Fruit fly (Drosophila melanogaster) whole organism, embryonic: Measurements from ENCODE around the gene Cka.

Experiments used
- Bdp1 ChIP-seq: fragments of 200-800 bp; sonication (Bioruptor generic); optimal IDR thresholded peaks from 3 replicates; lab custom pipeline; 2016; ENCODE audit warnings: missing biosample characterization, missing genetic modification characterization
- CG1024 ChIP-seq: fragments of 200-800 bp; sonication (Bioruptor generic); IDR thresholded peaks from 2 replicates; pipeline ENCODE4 v1.3.6; 2022; ENCODE audit warnings: missing biosample characterization, missing genetic modification characterization
- CG10431 ChIP-seq: fragments of 200-800 bp; sonication (Bioruptor generic); optimal IDR thresholded peaks from 3 replicates; lab custom pipeline; 2018; ENCODE audit warnings: missing biosample characterization, mild to moderate bottlenecking, missing genetic modification characterization
- CG10959 ChIP-seq: fragments of 200-800 bp; sonication (Bioruptor generic); IDR thresholded peaks from 2 replicates; pipeline ENCODE4 v1.3.6; 2022; ENCODE audit warnings: missing biosample characterization, missing genetic modification characterization
- CG11504 ChIP-seq: fragments of 200-800 bp; sonication (Bioruptor generic); optimal IDR thresholded peaks from 3 replicates; lab custom pipeline; 2019; ENCODE audit warnings: missing biosample characterization, mild to moderate bottlenecking, missing genetic modification characterization, moderate library complexity
- CG11560 ChIP-seq: fragments of 200-800 bp; sonication (Bioruptor generic); IDR thresholded peaks from 3 replicates; pipeline ENCODE4 v1.3.6; 2022; ENCODE audit warnings: missing biosample characterization, missing genetic modification characterization
- CG12071 ChIP-seq: fragments of 200-800 bp; sonication (Bioruptor generic); optimal IDR thresholded peaks from 3 replicates; lab custom pipeline; 2018; ENCODE audit warnings: missing biosample characterization, mild to moderate bottlenecking, missing genetic modification characterization
- CG12659 ChIP-seq: fragments of 200-800 bp; sonication (Bioruptor generic); optimal IDR thresholded peaks from 3 replicates; lab custom pipeline; 2017; ENCODE audit warnings: mild to moderate bottlenecking, missing biosample characterization, missing genetic modification reagents, missing genetic modification characterization
- CG14667 ChIP-seq: fragments of 200-800 bp; sonication (Bioruptor generic); IDR thresholded peaks from 2 replicates; pipeline ENCODE4 v1.3.6; 2022; ENCODE audit warnings: missing biosample characterization, missing genetic modification characterization
- CG14710 ChIP-seq: fragments of 200-800 bp; sonication (Bioruptor generic); optimal IDR thresholded peaks from 3 replicates; lab custom pipeline; 2019; ENCODE audit warnings: missing biosample characterization, mild to moderate bottlenecking, missing genetic modification characterization, moderate library complexity
- CG15011 ChIP-seq: fragments of 200-800 bp; sonication (Bioruptor generic); optimal IDR thresholded peaks from 3 replicates; lab custom pipeline; 2018; ENCODE audit warnings: missing biosample characterization, mild to moderate bottlenecking, missing genetic modification characterization
- CG15073 ChIP-seq: fragments of 200-800 bp; sonication (Bioruptor generic); optimal IDR thresholded peaks from 2 replicates; lab custom pipeline; 2016; ENCODE audit warnings: missing biosample characterization, missing genetic modification characterization
- CG15514 ChIP-seq: fragments of 200-800 bp; sonication (Bioruptor generic); optimal IDR thresholded peaks from 3 replicates; lab custom pipeline; 2017; ENCODE audit warnings: missing biosample characterization, missing genetic modification characterization, mild to moderate bottlenecking, moderate library complexity, missing genetic modification reagents
- CG1792 ChIP-seq: fragments of 200-800 bp; sonication (Bioruptor generic); optimal IDR thresholded peaks from 2 replicates; lab custom pipeline; 2016; ENCODE audit warnings: missing biosample characterization, missing genetic modification characterization
- CG30020 ChIP-seq: fragments of 200-800 bp; optimal IDR thresholded peaks from 2 replicates; lab custom pipeline; 2019; ENCODE audit warnings: missing biosample characterization, mild to moderate bottlenecking, missing genetic modification characterization, moderate library complexity
- CG32767 ChIP-seq: fragments of 200-800 bp; sonication (Bioruptor generic); IDR thresholded peaks from 2 replicates; pipeline ENCODE4 v1.3.6; 2022; ENCODE audit warnings: missing biosample characterization, missing genetic modification characterization
- CG3847 ChIP-seq: fragments of 200-800 bp; sonication (Bioruptor generic); IDR thresholded peaks from 2 replicates; pipeline ENCODE4 v1.3.6; 2022; ENCODE audit warnings: missing biosample characterization, missing genetic modification characterization
- CG6654 ChIP-seq: fragments of 200-800 bp; sonication (Bioruptor generic); optimal IDR thresholded peaks from 2 replicates; lab custom pipeline; 2017; ENCODE audit warnings: missing biosample characterization, mild to moderate bottlenecking, missing genetic modification characterization
- CG6813 ChIP-seq: fragments of 200-800 bp; sonication (Bioruptor generic); optimal IDR thresholded peaks from 2 replicates; lab custom pipeline; 2017; ENCODE audit warnings: missing biosample characterization, missing genetic modification characterization, mild to moderate bottlenecking, moderate library complexity, missing genetic modification reagents
- CG7372 ChIP-seq: fragments of 200-800 bp; sonication (Bioruptor generic); IDR thresholded peaks from 2 replicates; pipeline ENCODE4 v1.3.6; 2022; ENCODE audit warnings: missing biosample characterization, missing genetic modification characterization
- CG8290 ChIP-seq, 3 experiments: fragments of 200-800 bp; sonication (Bioruptor generic); optimal IDR thresholded peaks; 2 replicates each; lab custom pipeline; 2016 to 2019; ENCODE audit warnings: missing biosample characterization in 3 of 3, missing genetic modification characterization in 3 of 3, mild to moderate bottlenecking in 2 of 3, moderate library complexity in 1 of 3
- CG9817 ChIP-seq: fragments of 200-800 bp; sonication (Bioruptor generic); optimal IDR thresholded peaks from 2 replicates; lab custom pipeline; 2018; ENCODE audit warnings: missing biosample characterization, mild to moderate bottlenecking, missing genetic modification characterization, moderate library complexity
- Drgx ChIP-seq: fragments of 200-800 bp; sonication (Bioruptor generic); IDR thresholded peaks from 2 replicates; pipeline ENCODE4 v1.3.6; 2022; ENCODE audit warnings: missing biosample characterization, missing genetic modification characterization
- E2f1 ChIP-seq: fragments of 200-800 bp; sonication (Bioruptor generic); IDR thresholded peaks from 2 replicates; pipeline ENCODE4 v1.3.6; 2022; ENCODE audit warnings: missing biosample characterization, missing genetic modification characterization
- ERR ChIP-seq: fragments of 200-800 bp; sonication (Bioruptor generic); optimal IDR thresholded peaks from 2 replicates; lab custom pipeline; 2016; ENCODE audit warnings: missing biosample characterization, missing genetic modification characterization
- Fer1 ChIP-seq: fragments of 200-800 bp; sonication (Bioruptor generic); optimal IDR thresholded peaks from 2 replicates; lab custom pipeline; 2017; ENCODE audit warnings: missing biosample characterization, mild to moderate bottlenecking, missing genetic modification characterization
- GATAe ChIP-seq: fragments of 200-800 bp; sonication (Bioruptor generic); conservative IDR thresholded peaks from 2 replicates; pipeline ENCODE4 v1.3.6; 2022; ENCODE audit warnings: missing biosample characterization, missing genetic modification characterization
- Hr3 ChIP-seq: fragments of 200-800 bp; sonication (Bioruptor generic); optimal IDR thresholded peaks from 3 replicates; lab custom pipeline; 2016; ENCODE audit warnings: missing biosample characterization, missing genetic modification characterization
- NC2α ChIP-seq: fragments of 200-800 bp; sonication (Bioruptor generic); optimal IDR thresholded peaks from 2 replicates; lab custom pipeline; 2016; ENCODE audit warnings: missing biosample characterization, missing genetic modification characterization
- NC2β ChIP-seq: fragments of 200-800 bp; sonication (Bioruptor generic); optimal IDR thresholded peaks from 2 replicates; lab custom pipeline; 2016; ENCODE audit warnings: missing biosample characterization, missing genetic modification characterization
- Rfx ChIP-seq: fragments of 200-800 bp; sonication (Bioruptor generic); IDR thresholded peaks from 2 replicates; pipeline ENCODE4 v1.3.6; 2022; ENCODE audit warnings: missing biosample characterization, missing genetic modification characterization
- Sry-δ ChIP-seq: fragments of 200-800 bp; sonication (Bioruptor generic); optimal IDR thresholded peaks from 2 replicates; lab custom pipeline; 2016; ENCODE audit warnings: missing biosample characterization, missing genetic modification characterization
- abd-A ChIP-seq: fragments of 200-800 bp; sonication (Bioruptor generic); optimal IDR thresholded peaks from 3 replicates; lab custom pipeline; 2019; ENCODE audit warnings: missing biosample characterization, mild to moderate bottlenecking, missing genetic modification characterization, moderate library complexity
- cad ChIP-seq: fragments of >200 bp; optimal IDR thresholded peaks from 2 replicates; lab custom pipeline; 2017; ENCODE audit warnings: missing biosample characterization, missing genetic modification characterization
- ci ChIP-seq: fragments of 200-800 bp; sonication (Bioruptor generic); IDR thresholded peaks from 3 replicates; pipeline ENCODE4 v1.3.6; 2022; ENCODE audit warnings: missing biosample characterization, missing genetic modification characterization
- dati ChIP-seq: fragments of 200-800 bp; sonication (Bioruptor generic); IDR thresholded peaks from 2 replicates; pipeline ENCODE4 v1.3.6; 2022; ENCODE audit warnings: missing biosample characterization, missing genetic modification characterization
- dm ChIP-seq: fragments of 200-800 bp; sonication (Bioruptor generic); optimal IDR thresholded peaks from 3 replicates; lab custom pipeline; 2016; ENCODE audit warnings: missing biosample characterization, missing genetic modification characterization
- ftz-f1 ChIP-seq: fragments of 200-800 bp; sonication (Bioruptor generic); optimal IDR thresholded peaks from 2 replicates; lab custom pipeline; 2016; ENCODE audit warnings: missing biosample characterization, missing genetic modification characterization
- gcm ChIP-seq: fragments of 200-800 bp; sonication (Bioruptor generic); optimal IDR thresholded peaks from 2 replicates; lab custom pipeline; 2019; ENCODE audit warnings: missing biosample characterization, mild to moderate bottlenecking, missing genetic modification characterization, moderate library complexity
- gfzf ChIP-seq: fragments of 200-800 bp; sonication (Bioruptor generic); optimal IDR thresholded peaks from 2 replicates; lab custom pipeline; 2016; ENCODE audit warnings: missing biosample characterization, mild to moderate bottlenecking, missing genetic modification characterization, moderate library complexity
- nerfin-2 ChIP-seq: fragments of 200-800 bp; sonication (Bioruptor generic); IDR thresholded peaks from 2 replicates; pipeline ENCODE4 v1.3.6; 2022; ENCODE audit warnings: missing biosample characterization, missing genetic modification characterization; ENCODE audit not compliant: partially characterized antibody
- nom ChIP-seq: fragments of 200-800 bp; sonication (Bioruptor generic); optimal IDR thresholded peaks from 2 replicates; lab custom pipeline; 2017; ENCODE audit warnings: missing biosample characterization, missing genetic modification characterization, mild to moderate bottlenecking, moderate library complexity, missing genetic modification reagents
- pfk ChIP-seq: fragments of 200-800 bp; sonication (Bioruptor generic); optimal IDR thresholded peaks from 2 replicates; lab custom pipeline; 2018; ENCODE audit warnings: missing biosample characterization, mild to moderate bottlenecking, missing genetic modification characterization, moderate library complexity
- pzg ChIP-seq: fragments of 200-800 bp; sonication (Bioruptor generic); optimal IDR thresholded peaks from 3 replicates; lab custom pipeline; 2018; ENCODE audit warnings: missing biosample characterization, mild to moderate bottlenecking, missing genetic modification characterization, moderate library complexity
- rib ChIP-seq: fragments of 200-800 bp; sonication (Bioruptor generic); IDR thresholded peaks from 2 replicates; pipeline ENCODE4 v1.3.6; 2022; ENCODE audit warnings: missing biosample characterization, missing genetic modification characterization
- row ChIP-seq: fragments of 200-800 bp; sonication (Bioruptor generic); IDR thresholded peaks from 3 replicates; pipeline ENCODE4 v1.3.6; 2022; ENCODE audit warnings: missing biosample characterization, missing genetic modification characterization
- so ChIP-seq: fragments of 200-800 bp; sonication (Bioruptor generic); IDR thresholded peaks from 3 replicates; pipeline ENCODE4 v1.3.6; 2022; ENCODE audit warnings: missing biosample characterization, missing genetic modification characterization
- twi ChIP-seq: fragments of 200-800 bp; optimal IDR thresholded peaks from 2 replicates; lab custom pipeline; 2019; ENCODE audit warnings: missing biosample characterization, mild to moderate bottlenecking, missing genetic modification characterization, moderate library complexity
- tx ChIP-seq: fragments of 200-800 bp; sonication (Bioruptor generic); optimal IDR thresholded peaks from 2 replicates; lab custom pipeline; 2016; ENCODE audit warnings: missing biosample characterization, missing genetic modification characterization
- vnd ChIP-seq: fragments of 200-800 bp; sonication (Bioruptor generic); IDR thresholded peaks from 3 replicates; pipeline ENCODE4 v1.3.6; 2022; ENCODE audit warnings: missing biosample characterization, missing genetic modification characterization; ENCODE audit not compliant: partially characterized antibody

Gene Cka

dm6 chr2L:7998655-7999054 lies 31.9 kb upstream of the Cka start, which contains the start of gene Sirup:
Gene Sirup, plus strand, starts transcription at chr2L:7998869.
- TF ChIP-seq CG12659 (GFP tag; lab: Kevin White, UChicago) (peak; percentile 32), NC2β (GFP tag; lab: Kevin White, UChicago) (peak; percentile 18), gfzf (GFP tag; lab: Kevin White, UChicago) (peak; percentile 91), CG30020 (peak; percentile 0), CG11560 (tag; lab: Robert Waterston, UW) (peak; percentile 70; the same call in 2 of the 3 replicates), GATAe (GFP tag; lab: Robert Waterston, UW) (no peak), Rfx (GFP tag; lab: Robert Waterston, UW) (peak; percentile 63), CG10431 (no peak), CG3847 (GFP tag; lab: Robert Waterston, UW) (peak; percentile 55; the same call in 1 of the 2 replicates), CG1792 (GFP tag; lab: Kevin White, UChicago) (no peak), nerfin-2 (GFP tag; lab: Robert Waterston, UW) (peak; percentile 38; the same call in 1 of the 2 replicates), Bdp1 (GFP tag; lab: Kevin White, UChicago) (no peak), CG6813 (GFP tag; lab: Kevin White, UChicago) (no peak), CG14710 (tag; lab: Kevin White, UChicago) (peak; percentile 89), CG15514 (GFP tag; lab: Kevin White, UChicago) (peak; percentile 80), tx (GFP tag; lab: Kevin White, UChicago) (peak; percentile 14), NC2α (GFP tag; lab: Kevin White, UChicago) (peak; percentile 15), ERR (peak; percentile 8), vnd (GFP tag; lab: Robert Waterston, UW) (no peak), CG12071 (GFP tag; lab: Kevin White, UChicago) (no peak), twi (tag; lab: Kevin White, UChicago) (peak; percentile 83), row (peak; percentile 25; the same call in 2 of the 3 replicates), CG10959 (GFP tag; lab: Robert Waterston, UW) (0 out of 2 replicates have a peak, but pooled peaks have one; percentile 28), gcm (peak; percentile 3), CG9817 (tag; lab: Kevin White, UChicago) (no peak), CG14667 (no peak), CG8290 (GFP tag; optimal IDR thresholded peaks at IDR 0.05; lab: Kevin White, UChicago) (no peak), CG8290 (tag; optimal IDR thresholded peaks at IDR 0.05; lab: Kevin White, UChicago) (peak in 1 of 2 experiments; percentile 28), dati (GFP tag; lab: Robert Waterston, UW) (no peak), CG1024 (0 out of 2 replicates have a peak, but pooled peaks have one; percentile 9), cad (GFP tag; lab: Kevin White, UChicago) (peak; percentile 21), abd-A (tag; lab: Kevin White, UChicago) (peak; percentile 77), ci (peak; percentile 56; the same call in 1 of the 3 replicates), E2f1 (GFP tag; lab: Robert Waterston, UW) (peak; percentile 29; the same call in 1 of the 2 replicates), CG6654 (GFP tag; lab: Kevin White, UChicago) (no peak), CG15011 (no peak), pzg (GFP tag; lab: Kevin White, UChicago) (peak; percentile 92), CG15073 (GFP tag; lab: Kevin White, UChicago) (no peak), ftz-f1 (GFP tag; lab: Kevin White, UChicago) (peak; percentile 2), Sry-δ (peak; percentile 60), Fer1 (GFP tag; lab: Kevin White, UChicago) (peak; percentile 9), pfk (GFP tag; lab: Kevin White, UChicago) (no peak), Drgx (GFP tag; lab: Robert Waterston, UW) (peak; percentile 47), so (GFP tag; lab: Robert Waterston, UW) (peak; percentile 58; the same call in 1 of the 3 replicates), CG32767 (GFP tag; lab: Robert Waterston, UW) (no peak), Hr3 (GFP tag; lab: Kevin White, UChicago) (no peak), nom (GFP tag; lab: Kevin White, UChicago) (peak; percentile 58), CG11504 (tag; lab: Kevin White, UChicago) (peak; percentile 44), rib (GFP tag; lab: Robert Waterston, UW) (peak; percentile 15; the same call in 1 of the 2 replicates), CG7372 (GFP tag; lab: Robert Waterston, UW) (peak; percentile 40; the same call in 1 of the 2 replicates), dm (GFP tag; lab: Kevin White, UChicago) (peak; percentile 18)
